Fruit fly (Drosophila melanogaster): ENCODE data around the gene CG15696.

DNA sequence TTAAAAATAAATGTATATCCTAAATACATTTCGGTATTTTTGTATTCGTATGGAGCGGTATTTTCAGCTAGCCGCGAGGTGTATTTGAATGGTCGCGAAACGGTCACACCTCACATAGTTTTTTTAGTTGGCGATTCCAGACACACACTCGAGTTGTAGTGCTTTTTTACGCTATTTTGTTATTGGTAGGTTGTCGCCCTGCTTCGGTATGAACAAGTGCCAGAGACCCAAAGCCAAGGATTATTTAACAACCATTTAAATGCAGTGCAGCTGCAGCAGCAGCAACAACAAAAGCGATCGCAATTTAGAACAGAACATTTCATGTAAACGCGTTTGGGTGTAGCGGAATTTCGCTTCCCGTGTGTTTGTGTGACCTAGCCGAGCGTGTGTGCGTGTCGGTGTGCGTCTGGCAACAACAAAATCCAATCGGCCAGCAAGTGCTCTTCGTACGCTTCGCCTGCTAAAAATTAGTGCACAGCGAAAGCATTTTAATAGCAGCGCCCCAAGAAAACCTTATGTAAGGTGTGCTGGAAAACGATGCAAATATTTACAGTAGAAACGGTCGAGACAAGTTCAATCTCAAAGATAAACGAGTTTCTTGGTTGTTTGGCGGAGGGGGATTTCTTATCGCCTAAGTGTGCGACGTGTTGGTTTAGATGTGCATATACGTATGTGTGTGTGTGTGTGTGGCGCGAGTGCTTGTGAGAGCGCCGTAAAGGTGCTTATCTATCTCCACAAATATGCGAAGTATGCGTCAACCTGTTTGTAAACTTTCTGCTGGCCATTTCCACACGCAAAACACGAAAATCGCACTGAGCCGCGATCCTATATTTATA lies 14.0 kb upstream of the CG15696 start, which contains the start of gene Synd:
- no peak for TF ChIP-seq Myc (optimal IDR thresholded peaks at IDR 0.05)
- TF ChIP-seq psq (optimal IDR thresholded peaks at IDR 0.05) = no peak
- no peak for TF ChIP-seq ttk (optimal IDR thresholded peaks at IDR 0.05)
